Worm (Caenorhabditis elegans): ENCODE data around the gene F16G10.2.

Gene F16G10.2

DNA sequence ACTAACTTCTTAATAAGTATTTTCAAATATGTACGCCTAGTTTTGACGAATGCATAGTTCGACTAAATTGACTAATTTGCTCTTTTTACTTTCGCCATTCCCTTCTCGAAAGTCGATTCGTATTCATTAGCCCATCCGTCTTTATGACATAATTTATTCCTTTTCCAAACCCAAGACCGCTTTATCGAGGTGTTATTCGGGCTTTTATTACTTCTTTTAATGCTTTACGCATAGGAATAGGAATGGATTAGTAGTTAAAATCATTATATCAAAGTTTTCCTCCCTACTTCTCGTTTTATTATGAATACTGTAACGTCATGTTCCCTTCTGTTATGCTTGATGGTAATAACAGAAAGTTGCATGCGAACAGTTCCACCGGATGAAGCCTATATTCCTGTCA lies at the start of gene F16G10.2:
F16G10.2 (plus strand) TSS at position 301 of the 400 bp plus-strand sequence.
- TF ChIP-seq unc-62 (GFP tag; optimal IDR thresholded peaks at IDR 0.05) (no peak), ceh-43 (GFP tag; optimal IDR thresholded peaks at IDR 0.05) (no peak), lsy-2 (tag; optimal IDR thresholded peaks at IDR 0.05) (no peak), lin-13 (tag; optimal IDR thresholded peaks at IDR 0.05) (no peak), sem-2 (GFP tag; optimal IDR thresholded peaks at IDR 0.05) (no peak), hlh-1 (tag; optimal IDR thresholded peaks at IDR 0.05) (no peak), snpc-4 (tag; optimal IDR thresholded peaks at IDR 0.05) (no peak), M03D4.4 (tag; optimal IDR thresholded peaks at IDR 0.05) (no peak), nhr-12 (tag; optimal IDR thresholded peaks at IDR 0.05) (no peak)

DNA sequence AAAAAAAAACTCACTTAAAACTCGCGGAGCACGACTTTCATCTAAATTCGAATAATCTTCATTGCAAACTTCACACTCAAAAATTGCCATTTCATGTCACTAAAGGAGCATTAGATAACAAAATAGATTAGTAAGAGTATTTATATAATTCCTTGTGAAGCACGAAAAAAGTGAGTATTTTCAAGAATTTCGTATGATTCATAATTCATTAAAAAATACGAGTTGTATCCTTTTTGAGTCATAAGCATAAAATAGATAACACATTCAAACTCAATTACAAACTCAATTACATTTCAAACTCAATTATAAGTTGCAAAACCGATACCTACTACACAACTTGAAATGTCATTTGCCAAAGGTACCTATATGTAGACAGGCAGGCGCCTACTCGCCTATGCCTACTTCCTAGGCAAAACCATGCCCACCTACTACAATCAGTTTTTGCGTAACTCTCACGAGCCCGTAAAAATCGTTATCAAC lies 46.1 kb upstream of the F16G10.2 start, which contains the start of the genes ZK1240.8 and ZK1240.1:
ZK1240.8 (minus strand) TSS at position 101 of the 480 bp plus-strand sequence.
ZK1240.1 (plus strand) TSS at position 430 of the 480 bp plus-strand sequence.
- no peak for TF ChIP-seq lsy-2 (tag; optimal IDR thresholded peaks at IDR 0.05)
- TF ChIP-seq sem-2 (GFP tag; optimal IDR thresholded peaks at IDR 0.05), result no peak
- no peak for TF ChIP-seq blmp-1 (tag; optimal IDR thresholded peaks at IDR 0.05)

DNA sequence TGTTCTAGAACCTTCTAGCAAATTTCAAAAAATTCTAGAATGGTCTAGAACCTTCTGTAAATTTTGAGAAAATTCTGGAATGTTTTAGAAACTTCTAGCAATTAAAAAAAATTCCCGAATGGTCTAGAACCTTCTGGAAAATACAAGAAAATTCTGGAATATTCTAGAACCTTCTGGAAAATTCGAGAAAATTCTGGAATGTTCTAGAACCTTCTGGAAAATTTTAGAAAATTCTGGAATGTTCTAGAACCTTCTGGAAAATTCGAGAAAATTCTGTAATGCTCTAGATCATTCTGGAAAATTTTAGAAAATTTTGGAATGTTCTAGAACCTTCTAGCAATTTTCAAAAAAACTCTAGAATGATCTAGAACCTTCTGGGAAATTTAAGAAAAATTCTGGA lies 44.6 kb upstream of the F16G10.2 start:
- TF ChIP-seq ceh-83 (GFP tag; optimal IDR thresholded peaks at IDR 0.05) (peak; percentile 37), blmp-1 (tag; optimal IDR thresholded peaks at IDR 0.05) (no peak), lin-13 (tag; optimal IDR thresholded peaks at IDR 0.05) (no peak), nhr-237 (tag; optimal IDR thresholded peaks at IDR 0.05) (no peak)

DNA sequence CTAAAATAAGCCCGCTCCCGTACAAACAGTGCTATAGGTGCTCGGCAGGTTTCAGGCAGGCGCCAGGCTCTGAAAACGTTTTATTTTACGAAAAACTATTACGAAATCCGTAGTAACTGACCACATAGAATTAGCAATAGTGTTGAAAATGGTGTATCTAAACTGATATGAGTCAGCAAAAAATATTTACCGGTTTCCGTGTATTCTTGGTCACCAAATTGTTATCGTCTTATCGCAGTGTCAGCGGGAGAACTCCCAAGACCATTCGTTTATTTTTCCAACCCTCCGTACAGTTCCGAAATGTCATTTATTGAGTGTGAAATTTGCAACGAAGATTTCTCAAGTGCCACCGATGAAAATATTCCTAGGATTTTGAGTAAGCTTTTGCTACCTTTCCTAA lies 42.9 kb upstream of the F16G10.2 start, which contains the start of gene F43C11.8:
F43C11.8 (plus strand) TSS at position 301 of the 400 bp plus-strand sequence.
- TF ChIP-seq M03D4.4 (tag; optimal IDR thresholded peaks at IDR 0.05), result no peak

DNA sequence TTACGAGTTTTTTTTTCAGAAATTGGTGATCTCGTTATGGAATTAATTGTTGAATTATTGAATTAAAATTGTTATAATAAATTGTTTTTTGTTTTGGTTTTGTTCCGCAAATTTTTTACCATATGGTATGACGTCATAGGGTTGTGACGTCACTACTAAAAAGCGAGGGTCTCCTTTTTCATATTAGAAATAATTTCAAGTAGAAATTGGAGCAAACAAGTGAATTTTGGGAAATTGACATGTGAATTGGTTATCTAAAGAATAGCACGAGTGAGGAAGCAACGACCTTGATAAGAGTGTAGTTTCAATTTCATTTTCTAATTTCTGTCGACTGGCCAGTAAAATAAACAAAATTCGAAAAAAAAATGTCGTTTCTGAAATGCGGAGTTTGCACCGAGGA lies 39.5 kb upstream of the F16G10.2 start, which contains the start of gene F43C11.7:
F43C11.7 (plus strand) TSS at position 326 of the 400 bp plus-strand sequence.
- TF ChIP-seq lin-32 (GFP tag; optimal IDR thresholded peaks at IDR 0.05) (no peak), zip-8 (tag; optimal IDR thresholded peaks at IDR 0.05) (peak; percentile 98), lin-13 (tag; optimal IDR thresholded peaks at IDR 0.05) (no peak), mep-1 (tag; optimal IDR thresholded peaks at IDR 0.05) (no peak), ceh-39 (tag; optimal IDR thresholded peaks at IDR 0.05) (no peak), sem-2 (GFP tag; optimal IDR thresholded peaks at IDR 0.05) (no peak)

DNA sequence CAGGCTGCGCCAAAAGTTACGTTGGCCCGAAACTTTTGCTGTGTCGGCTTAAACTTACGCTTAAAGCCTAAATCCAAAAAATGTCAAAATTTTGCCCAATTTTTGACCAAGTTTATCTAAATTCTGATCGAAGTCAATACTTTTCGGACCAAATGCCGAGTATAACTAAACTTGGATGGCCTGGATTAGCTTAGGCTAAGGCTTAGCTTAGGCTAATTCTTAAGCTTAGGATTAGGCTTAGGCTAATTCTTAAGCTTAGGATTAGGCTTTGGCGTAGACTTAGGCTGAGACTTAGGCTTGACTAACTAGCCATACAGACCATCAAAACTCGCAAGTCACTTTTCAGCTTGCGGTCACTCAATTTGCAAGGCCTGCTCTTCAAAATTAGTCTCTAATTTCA lies 38.9 kb upstream of the F16G10.2 start:
- TF ChIP-seq ham-2 (GFP tag; optimal IDR thresholded peaks at IDR 0.05) (peak; percentile 12), ceh-39 (tag; optimal IDR thresholded peaks at IDR 0.05) (no peak), blmp-1 (tag; optimal IDR thresholded peaks at IDR 0.05) (no peak)

DNA sequence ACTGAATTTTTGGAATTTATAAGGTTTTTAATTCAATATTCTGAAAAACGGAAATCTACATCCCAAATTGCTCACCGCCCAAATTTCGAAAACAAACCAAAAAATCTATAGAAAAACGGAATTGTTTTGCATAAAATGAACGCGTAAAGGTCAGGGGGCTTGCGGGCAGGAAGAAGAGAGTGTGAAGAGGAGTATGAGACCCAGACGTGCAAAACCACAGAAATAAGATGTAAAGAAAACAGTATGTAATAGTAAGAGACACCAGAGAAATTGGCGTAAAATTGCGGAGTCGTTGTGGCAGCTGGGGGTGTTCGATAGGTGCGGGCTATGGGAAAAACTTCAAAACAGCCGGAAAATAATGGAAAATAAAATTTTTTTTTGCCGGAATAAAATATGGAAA lies 34.1 kb upstream of the F16G10.2 start:
- TF ChIP-seq lin-13 (tag; optimal IDR thresholded peaks at IDR 0.05) (no peak), elt-1 (tag; optimal IDR thresholded peaks at IDR 0.05; ENCODE audit: borderline replicate concordance, insufficient read depth) (no peak), nhr-28 (tag; optimal IDR thresholded peaks at IDR 0.05) (no peak), snpc-4 (tag; optimal IDR thresholded peaks at IDR 0.05) (no peak), zip-8 (tag; optimal IDR thresholded peaks at IDR 0.05) (no peak), hlh-1 (tag; optimal IDR thresholded peaks at IDR 0.05) (peak; percentile 37), sem-2 (GFP tag; optimal IDR thresholded peaks at IDR 0.05) (no peak), unc-62 (GFP tag; optimal IDR thresholded peaks at IDR 0.05) (no peak), elt-3 (tag; optimal IDR thresholded peaks at IDR 0.05) (no peak), unc-39 (tag; optimal IDR thresholded peaks at IDR 0.05) (no peak), drap-1 (GFP tag; optimal IDR thresholded peaks at IDR 0.05) (no peak), ces-1 (GFP tag; optimal IDR thresholded peaks at IDR 0.05) (peak; percentile 26), tbx-8 (GFP tag; optimal IDR thresholded peaks at IDR 0.05) (no peak)

DNA sequence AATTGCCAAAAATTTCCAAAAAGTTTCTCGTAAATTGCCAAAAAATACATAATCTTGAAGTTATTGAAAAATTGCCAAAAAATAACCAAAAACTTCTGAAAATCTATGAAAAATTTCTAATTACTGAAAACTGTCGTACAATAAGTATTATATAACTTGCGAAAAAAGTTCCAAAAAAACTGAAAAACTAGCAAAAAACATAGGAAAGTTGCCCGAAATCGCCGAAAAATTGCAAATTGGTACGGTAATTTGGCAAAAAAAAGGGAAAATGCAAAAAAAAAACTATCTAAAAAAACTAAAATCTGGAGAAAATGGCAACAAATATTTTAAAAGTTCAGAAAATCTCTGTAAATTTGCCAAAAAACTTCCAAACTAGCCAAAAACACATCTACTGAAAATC lies 33.6 kb upstream of the F16G10.2 start, which contains the start of gene enri-1:
enri-1 (minus strand) TSS at position 101 of the 400 bp plus-strand sequence.
- TF ChIP-seq ham-2 (GFP tag; optimal IDR thresholded peaks at IDR 0.05), result no peak

Data from whole organism, mixed stage, embryonic.